Fruit fly (Drosophila melanogaster) whole organism, embryonic: Measurements from ENCODE around the gene nanos.

Source experiments
- Asciz ChIP-seq: fragments of 200-800 bp; sonication (Bioruptor generic); optimal IDR thresholded peaks from 2 replicates; lab custom pipeline; 2017; ENCODE audit warnings: missing biosample characterization, mild to moderate bottlenecking, missing genetic modification characterization, missing genetic modification reagents
- B-H1 ChIP-seq: fragments of 200-800 bp; sonication (Bioruptor generic); IDR thresholded peaks from 3 replicates; pipeline ENCODE4 v1.3.6; 2022; ENCODE audit warnings: missing biosample characterization, missing genetic modification characterization
- Bgb ChIP-seq: fragments of 200-800 bp; sonication (Bioruptor generic); IDR thresholded peaks from 2 replicates; pipeline ENCODE4 v1.3.6; 2022; ENCODE audit warnings: missing biosample characterization, missing genetic modification characterization; ENCODE audit not compliant: partially characterized antibody
- C15 ChIP-seq: fragments of 200-800 bp; sonication (Bioruptor generic); IDR thresholded peaks from 3 replicates; pipeline ENCODE4 v1.3.6; 2022; ENCODE audit warnings: missing biosample characterization, missing genetic modification characterization
- CG10462 ChIP-seq: fragments of 200-800 bp; sonication (Bioruptor generic); optimal IDR thresholded peaks from 2 replicates; lab custom pipeline; 2016; ENCODE audit warnings: missing biosample characterization, missing genetic modification characterization
- CG11247 ChIP-seq: fragments of 200-800 bp; sonication (Bioruptor generic); IDR thresholded peaks from 2 replicates; pipeline ENCODE4 v1.3.6; 2022; ENCODE audit warnings: missing biosample characterization, missing genetic modification characterization
- CG12391 ChIP-seq: fragments of 200-800 bp; sonication (Bioruptor generic); optimal IDR thresholded peaks from 3 replicates; lab custom pipeline; 2018; ENCODE audit warnings: missing biosample characterization, mild to moderate bottlenecking, missing genetic modification characterization, moderate library complexity
- CG12942 ChIP-seq: fragments of 200-800 bp; sonication (Bioruptor generic); optimal IDR thresholded peaks from 3 replicates; lab custom pipeline; 2016; ENCODE audit warnings: missing biosample characterization, missing genetic modification characterization
- CG13287 ChIP-seq: fragments of 200-800 bp; sonication (Bioruptor generic); IDR thresholded peaks from 2 replicates; pipeline ENCODE4 v1.3.6; 2022; ENCODE audit warnings: missing biosample characterization, missing genetic modification characterization; ENCODE audit not compliant: partially characterized antibody
- CG13424 ChIP-seq: fragments of 200-800 bp; sonication (Bioruptor generic); optimal IDR thresholded peaks from 2 replicates; lab custom pipeline; 2019; ENCODE audit warnings: missing biosample characterization, mild to moderate bottlenecking, missing genetic modification characterization, moderate library complexity
- CG15269 ChIP-seq: fragments of 200-800 bp; sonication (Bioruptor generic); optimal IDR thresholded peaks from 2 replicates; lab custom pipeline; 2018; ENCODE audit warnings: missing biosample characterization, mild to moderate bottlenecking, missing genetic modification characterization, moderate library complexity
- CG15479 ChIP-seq: fragments of 200-800 bp; sonication (Bioruptor generic); optimal IDR thresholded peaks from 3 replicates; lab custom pipeline; 2019; ENCODE audit warnings: missing biosample characterization, mild to moderate bottlenecking, missing genetic modification characterization, moderate library complexity
- CG1602 ChIP-seq: fragments of 200-800 bp; sonication (Bioruptor generic); optimal IDR thresholded peaks from 3 replicates; lab custom pipeline; 2016; ENCODE audit warnings: missing biosample characterization, missing genetic modification characterization
- CG16815 ChIP-seq: fragments of 200-800 bp; sonication (Bioruptor generic); optimal IDR thresholded peaks from 3 replicates; lab custom pipeline; 2017; ENCODE audit warnings: missing biosample characterization, mild to moderate bottlenecking, missing genetic modification characterization
- CG31388 ChIP-seq: fragments of 200-800 bp; sonication (Bioruptor generic); optimal IDR thresholded peaks from 2 replicates; lab custom pipeline; 2016; ENCODE audit warnings: missing biosample characterization, missing genetic modification characterization
- CG3163 ChIP-seq: fragments of 200-800 bp; sonication (Bioruptor generic); optimal IDR thresholded peaks from 3 replicates; lab custom pipeline; 2016; ENCODE audit warnings: missing biosample characterization, missing genetic modification characterization
- CG3847 ChIP-seq: fragments of 200-800 bp; sonication (Bioruptor generic); IDR thresholded peaks from 2 replicates; pipeline ENCODE4 v1.3.6; 2022; ENCODE audit warnings: missing biosample characterization, missing genetic modification characterization
- CG4360 ChIP-seq: fragments of 200-800 bp; sonication (Bioruptor generic); IDR thresholded peaks from 2 replicates; pipeline ENCODE4 v1.3.6; 2022; ENCODE audit warnings: missing biosample characterization, missing genetic modification characterization
- CG6175 ChIP-seq: fragments of 200-800 bp; sonication (Bioruptor generic); IDR thresholded peaks from 3 replicates; pipeline ENCODE4 v1.3.6; 2022; ENCODE audit warnings: missing biosample characterization, missing genetic modification characterization
- CG6254 ChIP-seq: fragments of 200-800 bp; sonication (Bioruptor generic); optimal IDR thresholded peaks from 3 replicates; lab custom pipeline; 2017; ENCODE audit warnings: mild to moderate bottlenecking, missing biosample characterization, missing genetic modification reagents, missing genetic modification characterization
- CG6854 ChIP-seq: fragments of 200-800 bp; sonication (Bioruptor generic); optimal IDR thresholded peaks from 3 replicates; lab custom pipeline; 2017; ENCODE audit warnings: missing biosample characterization, mild to moderate bottlenecking, missing genetic modification characterization
- CG8765 ChIP-seq: fragments of 200-800 bp; sonication (Bioruptor generic); IDR thresholded peaks from 2 replicates; pipeline ENCODE4 v1.3.6; 2022; ENCODE audit warnings: missing biosample characterization, missing genetic modification characterization
- CrebB ChIP-seq: fragments of 200-800 bp; sonication (Bioruptor generic); optimal IDR thresholded peaks from 3 replicates; lab custom pipeline; 2018; ENCODE audit warnings: missing biosample characterization, mild to moderate bottlenecking, missing genetic modification characterization
- Fer3 ChIP-seq: fragments of 200-800 bp; sonication (Bioruptor generic); optimal IDR thresholded peaks from 2 replicates; lab custom pipeline; 2018; ENCODE audit warnings: missing biosample characterization, mild to moderate bottlenecking, missing genetic modification characterization, moderate library complexity
- Hey ChIP-seq: fragments of 200-800 bp; sonication (Bioruptor generic); optimal IDR thresholded peaks from 3 replicates; lab custom pipeline; 2018; ENCODE audit warnings: missing biosample characterization, mild to moderate bottlenecking, missing genetic modification characterization
- Hr78 ChIP-seq, 2 experiments: fragments of 200-800 bp in 1 of 2; fragments of >200 bp in 1 of 2; sonication (Bioruptor generic) in 1 of 2; optimal IDR thresholded peaks; 2 replicates each; lab custom pipeline; 2017 to 2019; ENCODE audit warnings: missing biosample characterization in 2 of 2, missing genetic modification characterization in 2 of 2, mild to moderate bottlenecking in 1 of 2, moderate library complexity in 1 of 2
- Lim3 ChIP-seq: fragments of 200-800 bp; sonication (Bioruptor generic); IDR thresholded peaks from 2 replicates; pipeline ENCODE4 v1.3.6; 2022; ENCODE audit warnings: missing biosample characterization, missing genetic modification characterization
- Nf-YB ChIP-seq: fragments of 200-800 bp; sonication (Bioruptor generic); optimal IDR thresholded peaks from 3 replicates; lab custom pipeline; 2019; ENCODE audit warnings: missing biosample characterization, mild to moderate bottlenecking, missing genetic modification characterization, moderate library complexity
- Optix ChIP-seq: fragments of 200-800 bp; sonication (Bioruptor generic); IDR thresholded peaks from 3 replicates; pipeline ENCODE4 v1.3.6; 2022; ENCODE audit warnings: missing biosample characterization, missing genetic modification characterization
- Poxn ChIP-seq: fragments of 200-800 bp; sonication (Bioruptor generic); IDR thresholded peaks from 2 replicates; pipeline ENCODE4 v1.3.6; 2022; ENCODE audit warnings: missing biosample characterization, missing genetic modification characterization
- aop ChIP-seq: fragments of 200-800 bp; sonication (Bioruptor generic); IDR thresholded peaks from 2 replicates; pipeline ENCODE4 v1.3.6; 2022; ENCODE audit warnings: missing biosample characterization, missing genetic modification characterization
- btn ChIP-seq: fragments of 200-800 bp; sonication (Bioruptor generic); optimal IDR thresholded peaks from 2 replicates; lab custom pipeline; 2016; ENCODE audit warnings: missing biosample characterization, missing genetic modification characterization
- cg ChIP-seq: fragments of 200-800 bp; sonication (Bioruptor generic); optimal IDR thresholded peaks from 3 replicates; lab custom pipeline; 2019; ENCODE audit warnings: missing biosample characterization, mild to moderate bottlenecking, missing genetic modification characterization, moderate library complexity
- crp ChIP-seq, 2 experiments: fragments of 200-800 bp; sonication (Bioruptor generic); optimal IDR thresholded peaks; 2 replicates in 1 of 2; 3 replicates in 1 of 2; lab custom pipeline; 2017; ENCODE audit warnings: missing biosample characterization in 2 of 2, missing genetic modification characterization in 2 of 2, mild to moderate bottlenecking in 1 of 2, moderate library complexity in 1 of 2
- ems ChIP-seq: fragments of 200-800 bp; sonication (Bioruptor generic); optimal IDR thresholded peaks from 3 replicates; lab custom pipeline; 2016; ENCODE audit warnings: missing biosample characterization, missing genetic modification characterization
- gcm ChIP-seq: fragments of 200-800 bp; sonication (Bioruptor generic); optimal IDR thresholded peaks from 2 replicates; lab custom pipeline; 2019; ENCODE audit warnings: missing biosample characterization, mild to moderate bottlenecking, missing genetic modification characterization, moderate library complexity
- gfzf ChIP-seq: fragments of 200-800 bp; sonication (Bioruptor generic); optimal IDR thresholded peaks from 2 replicates; lab custom pipeline; 2016; ENCODE audit warnings: missing biosample characterization, mild to moderate bottlenecking, missing genetic modification characterization, moderate library complexity
- gt ChIP-seq: fragments of 200-800 bp; sonication (Bioruptor generic); IDR thresholded peaks from 2 replicates; pipeline ENCODE4 v1.3.6; 2022; ENCODE audit warnings: missing biosample characterization, missing genetic modification characterization
- h ChIP-seq: fragments of >200 bp; optimal IDR thresholded peaks from 2 replicates; lab custom pipeline; 2017
- hth ChIP-seq: fragments of >200 bp; optimal IDR thresholded peaks from 2 replicates; lab custom pipeline; 2017; ENCODE audit warnings: inconsistent platforms
- kah ChIP-seq: fragments of 200-800 bp; sonication (Bioruptor generic); optimal IDR thresholded peaks from 2 replicates; lab custom pipeline; 2018; ENCODE audit warnings: missing biosample characterization, mild to moderate bottlenecking, missing genetic modification characterization
- ken ChIP-seq: fragments of 200-800 bp; sonication (Bioruptor generic); IDR thresholded peaks from 3 replicates; pipeline ENCODE4 v1.3.6; 2022; ENCODE audit warnings: missing biosample characterization, missing genetic modification characterization
- lab ChIP-seq: fragments of 200-800 bp; sonication (Bioruptor generic); optimal IDR thresholded peaks from 3 replicates; lab custom pipeline; 2017; ENCODE audit warnings: missing biosample characterization, missing genetic modification characterization, mild to moderate bottlenecking, moderate library complexity, missing genetic modification reagents
- mirr ChIP-seq: fragments of 200-800 bp; sonication (Bioruptor generic); optimal IDR thresholded peaks from 3 replicates; lab custom pipeline; 2018; ENCODE audit warnings: missing biosample characterization, mild to moderate bottlenecking, missing genetic modification characterization
- pan ChIP-seq, 4 experiments: fragments of >200 bp in 3 of 4; fragments of 200-800 bp in 1 of 4; sonication (Bioruptor generic) in 1 of 4; optimal IDR thresholded peaks in 3 of 4; IDR thresholded peaks in 1 of 4; 2 replicates each; pipeline versions ENCODE4 v1.3.6 to Lab custom; 2017 to 2022; ENCODE audit warnings: missing biosample characterization in 2 of 4, missing genetic modification characterization in 2 of 4, mixed read lengths in 1 of 4
- pum ChIP-seq: fragments of 200-800 bp; sonication (Bioruptor generic); optimal IDR thresholded peaks from 2 replicates; lab custom pipeline; 2016; ENCODE audit warnings: missing biosample characterization, missing genetic modification characterization
- sr ChIP-seq: fragments of 200-800 bp; sonication (Bioruptor generic); IDR thresholded peaks from 3 replicates; pipeline ENCODE4 v1.3.6; 2022; ENCODE audit warnings: missing biosample characterization, missing genetic modification characterization
- trem ChIP-seq: fragments of 200-800 bp; optimal IDR thresholded peaks from 3 replicates; lab custom pipeline; 2019; ENCODE audit warnings: missing biosample characterization, mild to moderate bottlenecking, missing genetic modification characterization, moderate library complexity
- unc-4 ChIP-seq: fragments of 200-800 bp; sonication (Bioruptor generic); IDR thresholded peaks from 2 replicates; pipeline ENCODE4 v1.3.6; 2022; ENCODE audit warnings: missing biosample characterization, missing genetic modification characterization; ENCODE audit not compliant: partially characterized antibody
- vfl ChIP-seq: fragments of 200-800 bp; sonication (Bioruptor generic); optimal IDR thresholded peaks from 2 replicates; lab custom pipeline; 2016; ENCODE audit warnings: missing biosample characterization, missing genetic modification characterization

The nanos gene

DNA sequence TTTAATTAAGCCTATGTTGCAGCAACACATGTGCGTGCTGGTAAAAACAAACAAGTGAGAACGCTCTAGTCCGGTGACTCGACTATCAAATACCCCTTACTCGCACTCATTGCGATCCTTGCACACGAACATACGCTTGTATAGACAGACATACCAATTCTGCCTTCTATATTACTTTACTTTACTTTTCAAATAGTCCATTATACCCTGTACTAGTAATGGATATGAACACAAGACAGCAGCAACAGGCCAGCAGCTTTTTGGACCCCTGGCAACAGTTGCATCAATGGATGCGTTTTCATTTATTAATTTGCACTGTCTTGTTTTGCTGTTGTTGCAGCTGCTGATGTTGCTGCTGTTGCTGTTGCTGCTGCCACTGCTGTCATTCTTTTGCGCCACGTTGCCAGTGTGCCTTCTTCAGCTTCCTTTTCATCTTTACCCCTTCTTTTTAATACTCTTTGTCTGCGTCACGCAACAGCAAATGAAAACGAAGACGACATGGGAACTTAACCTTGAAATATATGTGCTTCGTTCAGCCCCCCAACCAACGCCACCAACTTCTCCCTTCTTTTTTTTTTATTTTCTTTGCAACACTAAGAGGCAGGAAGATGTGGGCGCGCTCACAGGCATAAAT lies 38.4 kb upstream of the nanos start (continued):
- TF ChIP-seq CG31388 (GFP tag; lab: Kevin White, UChicago) (no peak), CrebB (no peak), cg (no peak), trem (tag; lab: Kevin White, UChicago) (no peak), CG13424 (tag; lab: Kevin White, UChicago) (no peak), CG15479 (GFP tag; lab: Kevin White, UChicago) (no peak), CG6254 (GFP tag; lab: Kevin White, UChicago) (no peak), CG3847 (GFP tag; lab: Robert Waterston, UW) (no peak), Lim3 (GFP tag; lab: Robert Waterston, UW) (no peak), CG15269 (tag; lab: Kevin White, UChicago) (no peak), CG12391 (tag; lab: Kevin White, UChicago) (peak; percentile 31), Bgb (GFP tag; lab: Robert Waterston, UW) (no peak), Asciz (no peak), Hr78 (GFP tag; optimal IDR thresholded peaks at IDR 0.05; lab: Kevin White, UChicago) (no peak), kah (no peak), crp (GFP tag; optimal IDR thresholded peaks at IDR 0.05; lab: Kevin White, UChicago) (no peak), CG6175 (GFP tag; lab: Robert Waterston, UW) (no peak), Nf-YB (GFP tag; lab: Kevin White, UChicago) (no peak), hth (lab: Kevin White, UChicago) (no peak), vfl (GFP tag; lab: Kevin White, UChicago) (no peak), CG1602 (no peak), CG16815 (no peak), B-H1 (GFP tag; lab: Robert Waterston, UW) (0 out of 3 replicates have a peak, but pooled peaks have one; percentile 18), gt (GFP tag; lab: Robert Waterston, UW) (0 out of 2 replicates have a peak, but pooled peaks have one; percentile 46), aop (GFP tag; lab: Robert Waterston, UW) (no peak), btn (no peak), ems (GFP tag; lab: Kevin White, UChicago) (no peak), gfzf (GFP tag; lab: Kevin White, UChicago) (no peak), lab (GFP tag; lab: Kevin White, UChicago) (no peak), CG4360 (no peak), CG3163 (GFP tag; lab: Kevin White, UChicago) (no peak), Hey (tag; lab: Kevin White, UChicago) (no peak), CG8765 (no peak), Poxn (no peak), Fer3 (tag; lab: Kevin White, UChicago) (no peak), ken (GFP tag; lab: Robert Waterston, UW) (peak; percentile 38; the same call in 1 of the 3 replicates), gcm (GFP tag; lab: Kevin White, UChicago) (no peak), CG13287 (GFP tag; lab: Robert Waterston, UW) (no peak), sr (GFP tag; lab: Robert Waterston, UW) (no peak), mirr (GFP tag; lab: Kevin White, UChicago) (no peak), CG10462 (GFP tag; lab: Kevin White, UChicago) (no peak), CG12942 (GFP tag; lab: Kevin White, UChicago) (no peak), unc-4 (GFP tag; lab: Robert Waterston, UW) (no peak), pan (optimal IDR thresholded peaks at IDR 0.05; lab: Kevin White, UChicago) (no peak), pan (GFP tag; optimal IDR thresholded peaks at IDR 0.05 in 1 of 2, IDR thresholded peaks at IDR 0.05 in 1 of 2) (peak in 1 of 2 experiments; percentile 49), Optix (GFP tag; lab: Robert Waterston, UW) (peak; percentile 57; the same call in 1 of the 3 replicates), CG6854 (GFP tag; lab: Kevin White, UChicago) (no peak), h (lab: Kevin White, UChicago) (no peak), C15 (GFP tag; lab: Robert Waterston, UW) (no peak), pum (GFP tag; lab: Kevin White, UChicago) (peak; percentile 15), CG11247 (GFP tag; lab: Robert Waterston, UW) (no peak; the same call in 1 of the 2 replicates)
